Worm (Caenorhabditis elegans) whole organism, mixed stage, embryonic: ENCODE data around the gene R11.3.
"Not testable (repeated sequence)": the region's sequence is repeated elsewhere in the genome, so short reads cannot be mapped to it uniquely, and the experiment has no call there.

Experiments used
- M03D4.4 ChIP-seq: sonication (generic microtip); optimal IDR thresholded peaks from 2 replicates; lab custom pipeline; 2017; ENCODE audit warnings: mild to moderate bottlenecking, missing genetic modification characterization, missing compliant biosample characterization
- bed-3 ChIP-seq: fragments of 200-800 bp; sonication (Bioruptor generic); optimal IDR thresholded peaks from 3 replicates; lab custom pipeline; 2018; ENCODE audit warnings: mild to moderate bottlenecking, missing genetic modification characterization, moderate library complexity, missing compliant biosample characterization
- blmp-1 ChIP-seq: fragments of 150-350 bp; optimal IDR thresholded peaks from 2 replicates; lab custom pipeline; 2014; ENCODE audit warnings: missing biosample characterization, missing genetic modification characterization
- ceh-39 ChIP-seq: fragments of 150-350 bp; optimal IDR thresholded peaks from 2 replicates; lab custom pipeline; 2014; ENCODE audit warnings: missing biosample characterization, missing genetic modification characterization
- ceh-43 ChIP-seq: fragments of 200-800 bp; sonication (Bioruptor generic); optimal IDR thresholded peaks from 2 replicates; lab custom pipeline; 2018; ENCODE audit warnings: mild to moderate bottlenecking, missing genetic modification characterization, moderate library complexity, missing compliant biosample characterization
- ceh-83 ChIP-seq: fragments of 200-800 bp; sonication (Bioruptor generic); optimal IDR thresholded peaks from 2 replicates; lab custom pipeline; 2018; ENCODE audit warnings: mild to moderate bottlenecking, missing genetic modification characterization, missing compliant biosample characterization
- ces-1 ChIP-seq: fragments of 150-350 bp; optimal IDR thresholded peaks from 2 replicates; lab custom pipeline; 2014; ENCODE audit warnings: missing biosample characterization, missing genetic modification reagents, missing genetic modification characterization
- cnd-1 ChIP-seq: fragments of 200-800 bp; sonication (Bioruptor generic); optimal IDR thresholded peaks from 2 replicates; lab custom pipeline; 2018; ENCODE audit warnings: mild to moderate bottlenecking, missing genetic modification characterization, missing compliant biosample characterization
- elt-1 ChIP-seq: sonication (generic microtip); optimal IDR thresholded peaks from 2 replicates; lab custom pipeline; 2017; ENCODE audit warnings: missing genetic modification characterization, mild to moderate bottlenecking, missing compliant biosample characterization, antibody characterized with exemption, moderate library complexity, borderline replicate concordance; ENCODE audit not compliant: insufficient read depth
- elt-3 ChIP-seq: fragments of 150-350 bp; optimal IDR thresholded peaks from 2 replicates; lab custom pipeline; 2014; ENCODE audit warnings: missing biosample characterization, missing genetic modification characterization
- flh-1 ChIP-seq: fragments of 200-800 bp; sonication (Bioruptor generic); optimal IDR thresholded peaks from 2 replicates; lab custom pipeline; 2018; ENCODE audit warnings: mild to moderate bottlenecking, missing genetic modification characterization, moderate library complexity, missing compliant biosample characterization
- ham-2 ChIP-seq: fragments of 200-800 bp; sonication (Bioruptor generic); optimal IDR thresholded peaks from 2 replicates; lab custom pipeline; 2018; ENCODE audit warnings: mild to moderate bottlenecking, missing genetic modification characterization, missing compliant biosample characterization
- hlh-1 ChIP-seq: fragments of 150-350 bp; optimal IDR thresholded peaks from 2 replicates; lab custom pipeline; 2014; ENCODE audit warnings: missing biosample characterization, missing genetic modification reagents, missing genetic modification characterization
- lin-13 ChIP-seq: fragments of 150-350 bp; optimal IDR thresholded peaks from 2 replicates; lab custom pipeline; 2014; ENCODE audit warnings: missing biosample characterization, missing genetic modification characterization
- lin-32 ChIP-seq: fragments of 200-800 bp; sonication (Bioruptor generic); optimal IDR thresholded peaks from 2 replicates; lab custom pipeline; 2018; ENCODE audit warnings: mild to moderate bottlenecking, missing genetic modification characterization, missing compliant biosample characterization
- lsy-2 ChIP-seq: fragments of 150-350 bp; optimal IDR thresholded peaks from 2 replicates; lab custom pipeline; 2014; ENCODE audit warnings: missing biosample characterization, missing genetic modification characterization
- mab-5 ChIP-seq: fragments of 150-350 bp; optimal IDR thresholded peaks from 2 replicates; lab custom pipeline; 2014; ENCODE audit warnings: missing biosample characterization, missing genetic modification characterization
- mep-1 ChIP-seq: fragments of 150-350 bp; optimal IDR thresholded peaks from 2 replicates; lab custom pipeline; 2017; ENCODE audit warnings: missing biosample characterization, missing genetic modification reagents, missing genetic modification characterization, inconsistent platforms
- mls-2 ChIP-seq: sonication (generic microtip); optimal IDR thresholded peaks from 2 replicates; lab custom pipeline; 2016; ENCODE audit warnings: mild to moderate bottlenecking, missing genetic modification characterization, moderate library complexity, missing compliant biosample characterization
- nhr-12 ChIP-seq: fragments of 150-350 bp; optimal IDR thresholded peaks from 2 replicates; lab custom pipeline; 2014; ENCODE audit warnings: missing biosample characterization, missing genetic modification characterization
- nhr-2 ChIP-seq: fragments of 150-350 bp; optimal IDR thresholded peaks from 2 replicates; lab custom pipeline; 2014; ENCODE audit warnings: missing biosample characterization, missing genetic modification characterization
- nhr-237 ChIP-seq: fragments of 150-350 bp; optimal IDR thresholded peaks from 2 replicates; lab custom pipeline; 2014; ENCODE audit warnings: missing biosample characterization, missing genetic modification characterization
- nhr-28 ChIP-seq: fragments of 150-350 bp; optimal IDR thresholded peaks from 2 replicates; lab custom pipeline; 2014; ENCODE audit warnings: missing biosample characterization, missing genetic modification characterization
- nhr-76 ChIP-seq: sonication (generic microtip); optimal IDR thresholded peaks from 2 replicates; lab custom pipeline; 2017; ENCODE audit warnings: missing biosample characterization, missing genetic modification characterization
- sem-2 ChIP-seq: fragments of 200-800 bp; sonication (Bioruptor generic); optimal IDR thresholded peaks from 2 replicates; lab custom pipeline; 2018; ENCODE audit warnings: mild to moderate bottlenecking, missing genetic modification characterization, missing compliant biosample characterization
- snpc-4 ChIP-seq: fragments of 150-350 bp; optimal IDR thresholded peaks from 2 replicates; lab custom pipeline; 2014; ENCODE audit warnings: missing biosample characterization, missing genetic modification characterization
- sptf-1 ChIP-seq: sonication (generic microtip); optimal IDR thresholded peaks from 2 replicates; lab custom pipeline; 2017; ENCODE audit warnings: mild to moderate bottlenecking, missing genetic modification characterization, moderate library complexity, missing compliant biosample characterization
- tbx-8 ChIP-seq: fragments of 200-800 bp; sonication (Bioruptor generic); optimal IDR thresholded peaks from 2 replicates; lab custom pipeline; 2018; ENCODE audit warnings: mild to moderate bottlenecking, missing genetic modification characterization, moderate library complexity, missing compliant biosample characterization
- unc-39 ChIP-seq: fragments of 150-350 bp; optimal IDR thresholded peaks from 2 replicates; lab custom pipeline; 2014; ENCODE audit warnings: missing biosample characterization, missing genetic modification characterization
- unc-62 ChIP-seq: fragments of 150-350 bp; optimal IDR thresholded peaks from 2 replicates; lab custom pipeline; 2014; ENCODE audit warnings: missing biosample characterization, missing genetic modification reagents, missing genetic modification characterization
- ztf-11 ChIP-seq: fragments of 150-350 bp; optimal IDR thresholded peaks from 2 replicates; lab custom pipeline; 2014; ENCODE audit warnings: missing biosample characterization, missing genetic modification characterization

R11.3 gene

DNA sequence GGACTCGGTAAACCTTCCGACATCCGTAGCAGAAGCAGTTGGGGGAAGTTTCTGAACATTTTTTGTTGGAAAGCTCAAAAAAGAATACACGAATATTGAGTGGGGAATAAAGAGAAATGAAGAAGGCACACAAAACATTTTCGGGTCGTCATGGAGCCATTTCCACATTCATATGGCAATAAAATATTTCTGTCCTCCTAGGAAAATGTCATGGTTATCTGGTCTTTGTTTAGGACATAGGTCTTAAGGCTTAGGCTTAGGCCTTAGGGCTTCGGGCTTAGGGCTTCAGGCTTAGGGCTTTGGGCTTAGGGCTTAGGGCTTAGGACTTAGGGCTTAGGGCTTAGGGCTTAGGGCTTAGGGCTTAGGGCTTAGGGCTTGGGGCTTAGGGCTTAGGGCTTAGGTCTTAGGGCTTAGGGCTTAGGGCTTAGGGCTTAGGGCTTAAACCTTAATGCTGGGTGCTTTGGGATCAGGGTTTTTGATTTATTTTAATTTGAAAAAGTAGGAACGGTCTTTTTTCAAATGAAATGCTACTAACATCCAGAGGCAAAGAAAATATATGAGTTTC lies at the start of gene R11.3:
Gene R11.3, minus strand, starts transcription at position 51 of the 565 bp plus-strand sequence.
- TF ChIP-seq ham-2 (GFP tag; lab: Kevin White, UChicago): no peak

DNA sequence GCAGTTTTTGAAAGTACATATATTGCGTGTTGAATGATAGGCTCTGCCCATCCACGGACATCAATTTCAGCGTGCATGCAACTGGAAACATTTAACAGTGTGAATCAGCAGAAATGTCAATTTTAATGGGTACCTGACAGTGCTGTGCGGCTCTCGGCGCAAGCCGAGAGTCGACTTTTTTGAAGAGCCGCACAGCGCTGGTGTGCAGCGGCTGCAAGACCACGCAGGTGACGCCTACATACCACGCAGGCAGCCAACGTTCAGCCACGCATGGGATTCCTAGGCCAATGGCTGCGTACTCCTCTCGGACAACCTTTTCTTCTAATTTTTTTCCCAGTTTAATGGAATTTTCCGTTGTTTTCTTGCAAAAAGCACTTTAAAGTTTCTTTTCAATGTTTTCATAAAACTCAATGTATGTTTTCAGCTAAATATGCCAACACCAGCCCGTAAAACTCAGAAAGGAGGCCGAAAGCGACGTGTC lies 45.8 kb upstream of the R11.3 start, which contains the start of gene W10G6.1:
Gene W10G6.1, plus strand, starts transcription at position 431 of the 481 bp plus-strand sequence.
- TF ChIP-seq bed-3 (GFP tag; lab: Kevin White, UChicago): no peak
- TF ChIP-seq ces-1: no peak
- TF ChIP-seq ceh-39 (tag; lab: Kevin White, UChicago): no peak
- TF ChIP-seq unc-39 (tag; lab: Kevin White, UChicago): no peak
- TF ChIP-seq elt-3 (tag; lab: Kevin White, UChicago): no peak
- TF ChIP-seq ceh-43 (GFP tag; lab: Kevin White, UChicago): no peak
- TF ChIP-seq sptf-1 (tag; lab: Kevin White, UChicago): no peak
- TF ChIP-seq mls-2 (tag; lab: Kevin White, UChicago): no peak
- no peak for TF ChIP-seq mab-5 (tag; lab: Kevin White, UChicago)
- TF ChIP-seq nhr-28 (tag; lab: Kevin White, UChicago): no peak
- TF ChIP-seq lsy-2 (tag; lab: Kevin White, UChicago): no peak
- no peak for TF ChIP-seq sem-2 (GFP tag; lab: Kevin White, UChicago)
- no peak for TF ChIP-seq elt-1 (tag; lab: Kevin White, UChicago)
- TF ChIP-seq lin-32 (GFP tag; lab: Kevin White, UChicago): no peak
- no peak for TF ChIP-seq tbx-8 (GFP tag; lab: Kevin White, UChicago)
- TF ChIP-seq flh-1: no peak
- TF ChIP-seq ham-2 (GFP tag; lab: Kevin White, UChicago): no peak
- TF ChIP-seq nhr-237 (tag; lab: Kevin White, UChicago): no peak
- TF ChIP-seq, all 35 proteins: peak for 0

DNA sequence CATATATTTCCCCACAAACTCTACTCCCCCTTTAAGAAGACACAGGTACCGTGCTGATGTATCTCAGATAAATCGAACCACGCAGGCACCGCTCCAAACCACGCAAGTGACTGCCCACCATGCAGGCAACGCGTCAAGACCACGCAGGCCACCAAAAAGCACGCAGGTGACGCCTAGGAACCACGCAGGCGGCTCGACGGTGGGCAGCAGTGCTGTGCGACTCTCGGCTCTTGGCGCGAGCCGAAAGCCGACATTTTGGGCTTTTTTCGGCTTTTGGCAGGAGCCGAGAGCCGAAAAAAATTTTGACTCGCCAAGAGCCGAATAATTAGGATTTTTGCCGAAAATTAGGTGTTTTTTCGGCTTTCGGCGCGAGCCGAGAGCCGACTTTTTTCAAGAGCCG lies 44.1 kb upstream of the R11.3 start:
- TF ChIP-seq ham-2 (GFP tag; lab: Kevin White, UChicago): no peak
- no peak for TF ChIP-seq snpc-4 (tag; lab: Kevin White, UChicago)
- TF ChIP-seq ztf-11 (tag; lab: Kevin White, UChicago): no peak
- no peak for TF ChIP-seq lin-13 (tag; lab: Kevin White, UChicago)
- no peak for TF ChIP-seq M03D4.4 (tag; lab: Kevin White, UChicago)
- TF ChIP-seq blmp-1 (tag; lab: Kevin White, UChicago): no peak
- TF ChIP-seq lsy-2 (tag; lab: Kevin White, UChicago): no peak
- no peak for TF ChIP-seq sptf-1 (tag; lab: Kevin White, UChicago)

DNA sequence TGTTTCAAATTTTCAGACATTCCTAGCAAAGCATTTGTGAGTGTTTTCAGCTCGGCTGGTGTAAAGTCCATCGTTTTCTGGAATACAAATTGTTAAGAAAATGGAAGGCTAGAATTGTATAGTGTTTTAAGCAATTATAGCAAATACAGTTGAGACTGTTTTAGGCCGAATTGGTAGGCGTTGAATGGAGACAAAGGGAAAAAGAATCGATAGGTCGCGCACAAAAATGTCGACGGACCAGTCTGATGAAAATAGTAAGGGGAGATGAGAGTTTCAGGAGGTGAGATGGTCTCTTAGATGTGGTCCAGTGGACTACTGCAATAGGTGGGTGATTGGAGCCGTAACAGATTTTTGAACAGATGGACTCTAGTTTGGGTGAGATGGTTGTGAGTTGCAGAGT lies 41.6 kb upstream of the R11.3 start:
- TF ChIP-seq ceh-39 (tag; lab: Kevin White, UChicago) (peak; percentile 92), nhr-28 (tag; lab: Kevin White, UChicago) (no peak)
- TF ChIP-seq, all 35 proteins: peak for 1

DNA sequence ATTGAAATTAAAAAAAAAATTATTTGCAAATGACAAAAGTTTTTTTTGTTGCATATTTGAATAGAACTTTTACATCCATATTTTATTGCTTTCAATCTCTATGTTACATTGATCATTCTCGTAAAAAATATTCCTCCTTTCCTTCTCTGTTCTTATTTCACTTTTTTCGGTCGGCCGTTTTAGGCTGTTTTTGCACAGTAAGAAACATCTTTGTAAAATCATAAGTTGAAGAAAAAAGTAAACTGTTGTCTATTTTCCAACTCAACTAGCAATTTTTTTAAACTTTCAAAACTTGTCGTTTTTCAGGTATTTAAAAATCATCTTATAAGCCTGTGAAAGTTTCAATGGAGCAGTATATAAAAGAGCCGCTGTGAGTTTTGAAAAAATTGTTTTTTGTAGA lies 29.6 kb upstream of the R11.3 start, which contains the start of gene F23A7.5:
Gene F23A7.5, plus strand, starts transcription at position 301 of the 400 bp plus-strand sequence.
- TF ChIP-seq nhr-2 (tag; lab: Kevin White, UChicago) (no peak), unc-39 (tag; lab: Kevin White, UChicago) (no peak), ceh-83 (no peak), blmp-1 (tag; lab: Kevin White, UChicago) (no peak)

DNA sequence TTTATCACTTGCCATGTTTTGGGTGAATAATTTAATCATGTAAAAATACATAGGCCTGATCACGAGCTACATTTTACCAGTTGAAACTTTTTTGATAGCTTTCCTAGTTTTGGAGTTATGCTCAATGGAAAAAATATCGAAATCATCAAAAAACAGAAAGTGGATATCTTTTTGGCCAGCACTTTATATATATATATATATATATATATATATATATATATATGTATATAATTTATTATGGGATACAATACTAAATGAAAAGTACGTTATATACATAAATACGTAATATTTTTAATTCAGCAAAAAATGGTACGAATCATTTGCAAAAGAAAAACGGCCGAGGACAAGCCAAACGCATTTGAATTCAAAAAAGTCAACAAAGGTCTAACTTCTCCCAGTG lies 20.7 kb upstream of the R11.3 start, which contains the start of gene F23A7.3:
Gene F23A7.3, plus strand, starts transcription at position 301 of the 400 bp plus-strand sequence.
- not testable (repeated sequence) for TF ChIP-seq ham-2 (GFP tag; lab: Kevin White, UChicago); ceh-43 (GFP tag; lab: Kevin White, UChicago); nhr-76 (tag; lab: Kevin White, UChicago)

DNA sequence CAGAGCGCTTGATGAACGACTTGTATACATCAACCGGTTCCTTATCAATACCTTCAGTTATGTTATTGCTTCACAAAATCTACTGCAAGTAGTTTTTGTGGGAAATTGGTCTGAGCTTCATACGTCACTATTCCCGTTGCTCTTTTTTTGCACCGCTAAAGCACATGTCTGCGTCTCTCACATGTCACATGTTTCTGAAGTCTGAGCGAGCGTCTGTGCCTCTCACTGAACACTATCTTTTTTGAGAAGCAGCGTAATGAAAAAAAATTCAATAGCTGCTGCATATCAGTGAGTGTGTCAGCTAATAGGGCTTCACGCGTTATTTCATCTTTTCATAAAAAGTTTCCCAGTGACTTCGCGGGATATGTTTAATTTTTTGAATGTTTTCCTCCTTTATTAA lies 19.3 kb upstream of the R11.3 start:
- TF ChIP-seq mep-1 (tag; lab: Kevin White, UChicago): no peak
- no peak for TF ChIP-seq unc-62 (GFP tag; lab: Kevin White, UChicago)
- no peak for TF ChIP-seq nhr-2 (tag; lab: Kevin White, UChicago)
- no peak for TF ChIP-seq tbx-8 (GFP tag; lab: Kevin White, UChicago)
- TF ChIP-seq sem-2 (GFP tag; lab: Kevin White, UChicago): no peak
- TF ChIP-seq flh-1: no peak
- no peak for TF ChIP-seq ham-2 (GFP tag; lab: Kevin White, UChicago)
- TF ChIP-seq nhr-12 (tag; lab: Kevin White, UChicago): no peak
- no peak for TF ChIP-seq blmp-1 (tag; lab: Kevin White, UChicago)
- no peak for TF ChIP-seq nhr-237 (tag; lab: Kevin White, UChicago)
- no peak for TF ChIP-seq hlh-1 (tag; lab: Kevin White, UChicago)
- no peak for TF ChIP-seq cnd-1 (tag; lab: Kevin White, UChicago)
- no peak for TF ChIP-seq lin-32 (GFP tag; lab: Kevin White, UChicago)
- no peak for TF ChIP-seq sptf-1 (tag; lab: Kevin White, UChicago)
